Fruit fly (Drosophila melanogaster): ENCODE measurements around the gene CG31142.

CG31142 gene

DNA sequence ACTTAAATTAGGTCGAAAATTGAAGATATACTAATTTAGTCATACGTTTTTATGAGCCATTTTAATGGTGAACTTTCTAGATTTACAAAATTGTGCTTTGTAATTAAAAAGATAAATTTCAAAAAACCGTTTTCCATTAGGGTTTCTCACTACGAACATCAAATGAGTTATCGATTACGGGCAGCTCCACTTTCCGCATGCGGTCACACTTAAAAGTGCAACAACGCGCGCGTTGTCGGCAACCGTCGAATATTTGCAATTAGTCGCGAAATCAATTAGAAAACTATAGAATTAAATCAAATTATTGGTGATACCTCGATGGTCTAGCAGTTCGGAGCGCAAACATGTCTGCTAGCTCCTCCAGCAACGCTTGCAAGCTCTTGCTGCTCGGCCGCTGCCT is 4.8 kb upstream of the CG31142 start, which contains the start of gene Ndc1 (continued):
- TF ChIP-seq HmgZ (tag; optimal IDR thresholded peaks at IDR 0.05) (no peak), unc-4 (GFP tag; IDR thresholded peaks at IDR 0.05; ENCODE audit: partially characterized antibody) (peak; percentile 56; the same call in 1 of the 2 replicates), Gug (GFP tag; IDR thresholded peaks at IDR 0.05) (no peak), onecut (GFP tag; IDR thresholded peaks at IDR 0.05) (no peak), CG13424 (tag; optimal IDR thresholded peaks at IDR 0.05) (no peak), inv (GFP tag; IDR thresholded peaks at IDR 0.05; ENCODE audit: partially characterized antibody) (no peak), TFAM (GFP tag; optimal IDR thresholded peaks at IDR 0.05) (no peak), Gsc (GFP tag; IDR thresholded peaks at IDR 0.05) (no peak), Ravus (GFP tag; IDR thresholded peaks at IDR 0.05) (no peak), Dp (GFP tag; optimal IDR thresholded peaks at IDR 0.05) (peak; percentile 76), CG6854 (GFP tag; optimal IDR thresholded peaks at IDR 0.05) (no peak), Atf3 (GFP tag; optimal IDR thresholded peaks at IDR 0.05) (no peak), vvl (GFP tag; IDR thresholded peaks at IDR 0.05) (no peak), Sin3A (optimal IDR thresholded peaks at IDR 0.05) (peak; percentile 42), stwl (tag; optimal IDR thresholded peaks at IDR 0.05) (peak; percentile 6), Mrtf (GFP tag; IDR thresholded peaks at IDR 0.05) (no peak), kay (GFP tag; optimal IDR thresholded peaks at IDR 0.05) (no peak), Six4 (GFP tag; optimal IDR thresholded peaks at IDR 0.05) (no peak), HLH4C (GFP tag; IDR thresholded peaks at IDR 0.05; ENCODE audit: partially characterized antibody) (0 out of 3 replicates have a peak, but pooled peaks have one; percentile 37), da (GFP tag; optimal IDR thresholded peaks at IDR 0.05) (no peak), Deaf1 (tag; optimal IDR thresholded peaks at IDR 0.05) (no peak), Neu2 (GFP tag; optimal IDR thresholded peaks at IDR 0.05; ENCODE audit: borderline replicate concordance) (no peak), CG2889 (GFP tag; IDR thresholded peaks at IDR 0.05) (no peak), CG15514 (GFP tag; optimal IDR thresholded peaks at IDR 0.05) (peak; percentile 25), Abd-B (GFP tag; optimal IDR thresholded peaks at IDR 0.05) (no peak), zfh2 (GFP tag; optimal IDR thresholded peaks at IDR 0.05) (no peak), CG14860 (GFP tag; IDR thresholded peaks at IDR 0.05; ENCODE audit: partially characterized antibody) (no peak), E2f1 (GFP tag; IDR thresholded peaks at IDR 0.05) (no peak), insv (GFP tag; optimal IDR thresholded peaks at IDR 0.05) (no peak), CG9797 (GFP tag; optimal IDR thresholded peaks at IDR 0.05) (peak; percentile 79), CG13287 (GFP tag; IDR thresholded peaks at IDR 0.05; ENCODE audit: partially characterized antibody) (peak; percentile 72), CG1603 (tag; optimal IDR thresholded peaks at IDR 0.05) (peak; percentile 31), lilli (GFP tag; optimal IDR thresholded peaks at IDR 0.05) (no peak), zen (tag; optimal IDR thresholded peaks at IDR 0.05) (peak; percentile 31), CG17186 (GFP tag; optimal IDR thresholded peaks at IDR 0.05) (peak; percentile 88), CG12299 (tag; optimal IDR thresholded peaks at IDR 0.05) (no peak), CG10565 (GFP tag; optimal IDR thresholded peaks at IDR 0.05) (no peak), ems (GFP tag; optimal IDR thresholded peaks at IDR 0.05) (no peak), bbx (GFP tag; IDR thresholded peaks at IDR 0.05; ENCODE audit: partially characterized antibody) (peak; percentile 37; the same call in 1 of the 2 replicates), BEAF-32 (GFP tag; optimal IDR thresholded peaks at IDR 0.05) (peak; percentile 49), oc (tag; optimal IDR thresholded peaks at IDR 0.05) (no peak), corto (GFP tag; optimal IDR thresholded peaks at IDR 0.05) (no peak), Myb (GFP tag; optimal IDR thresholded peaks at IDR 0.05) (peak; percentile 96), sna (GFP tag; IDR thresholded peaks at IDR 0.05; ENCODE audit: partially characterized antibody) (peak; percentile 16; the same call in 1 of the 2 replicates), CG4360 (GFP tag; IDR thresholded peaks at IDR 0.05) (no peak), CG6254 (GFP tag; optimal IDR thresholded peaks at IDR 0.05) (no peak), CG12391 (tag; optimal IDR thresholded peaks at IDR 0.05) (no peak), fd3F (GFP tag; optimal IDR thresholded peaks at IDR 0.05) (no peak), CG9609 (GFP tag; optimal IDR thresholded peaks at IDR 0.05) (no peak), bigmax (GFP tag; optimal IDR thresholded peaks at IDR 0.05) (no peak)

Measured in whole organism, embryonic.